Worm (Caenorhabditis elegans) whole organism, L4/young adult: ENCODE measurements around the gene ZK1127.12.

ENCODE experiments used
- W03F9.2 ChIP-seq: fragments of 150-350 bp; optimal IDR thresholded peaks from 2 replicates; lab custom pipeline; 2014; ENCODE audit warnings: missing biosample characterization, missing genetic modification characterization
- him-1 ChIP-seq: sonication (generic microtip); optimal IDR thresholded peaks from 2 replicates; lab custom pipeline; 2016; ENCODE audit warnings: missing genotype, missing genetic modification reagents, missing genetic modification characterization, missing compliant biosample characterization

- TF ChIP-seq W03F9.2 (tag; lab: Kevin White, UChicago) (no peak), him-1 (tag; lab: Kevin White, UChicago) (no peak)
Observed at ce11 chrII:7049470-7049869, 2.4 kb upstream of the ZK1127.12 start.
